Worm (Caenorhabditis elegans): Measurements from ENCODE around the gene ZK1240.8.

Gene ZK1240.8

DNA sequence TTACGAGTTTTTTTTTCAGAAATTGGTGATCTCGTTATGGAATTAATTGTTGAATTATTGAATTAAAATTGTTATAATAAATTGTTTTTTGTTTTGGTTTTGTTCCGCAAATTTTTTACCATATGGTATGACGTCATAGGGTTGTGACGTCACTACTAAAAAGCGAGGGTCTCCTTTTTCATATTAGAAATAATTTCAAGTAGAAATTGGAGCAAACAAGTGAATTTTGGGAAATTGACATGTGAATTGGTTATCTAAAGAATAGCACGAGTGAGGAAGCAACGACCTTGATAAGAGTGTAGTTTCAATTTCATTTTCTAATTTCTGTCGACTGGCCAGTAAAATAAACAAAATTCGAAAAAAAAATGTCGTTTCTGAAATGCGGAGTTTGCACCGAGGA is 6.7 kb upstream of the ZK1240.8 start, which contains the start of gene F43C11.7:
Gene F43C11.7 (plus strand): TSS at position 326 of the 400 bp plus-strand sequence.
- TF ChIP-seq ztf-1 (GFP tag; conservative IDR thresholded peaks at IDR 0.05): no peak
- no peak for TF ChIP-seq ztf-11 (tag; optimal IDR thresholded peaks at IDR 0.05)
- TF ChIP-seq gmeb-1 (tag; optimal IDR thresholded peaks at IDR 0.05): peak; percentile 26
- no peak for TF ChIP-seq C34F6.9 (tag; optimal IDR thresholded peaks at IDR 0.05)
- no peak for TF ChIP-seq sem-4 (tag; optimal IDR thresholded peaks at IDR 0.05)
- TF ChIP-seq unc-55 (GFP tag; optimal IDR thresholded peaks at IDR 0.05): no peak
- TF ChIP-seq unc-62 (GFP tag; optimal IDR thresholded peaks at IDR 0.05): no peak
- TF ChIP-seq R02D3.7 (tag; optimal IDR thresholded peaks at IDR 0.05): no peak
- peak; percentile 60 for TF ChIP-seq fos-1 (tag; optimal IDR thresholded peaks at IDR 0.05)
- TF ChIP-seq peb-1 (tag; optimal IDR thresholded peaks at IDR 0.05): no peak

DNA sequence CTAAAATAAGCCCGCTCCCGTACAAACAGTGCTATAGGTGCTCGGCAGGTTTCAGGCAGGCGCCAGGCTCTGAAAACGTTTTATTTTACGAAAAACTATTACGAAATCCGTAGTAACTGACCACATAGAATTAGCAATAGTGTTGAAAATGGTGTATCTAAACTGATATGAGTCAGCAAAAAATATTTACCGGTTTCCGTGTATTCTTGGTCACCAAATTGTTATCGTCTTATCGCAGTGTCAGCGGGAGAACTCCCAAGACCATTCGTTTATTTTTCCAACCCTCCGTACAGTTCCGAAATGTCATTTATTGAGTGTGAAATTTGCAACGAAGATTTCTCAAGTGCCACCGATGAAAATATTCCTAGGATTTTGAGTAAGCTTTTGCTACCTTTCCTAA is 3.4 kb upstream of the ZK1240.8 start, which contains the start of gene F43C11.8:
Gene F43C11.8 (plus strand): TSS at position 301 of the 400 bp plus-strand sequence.
- TF ChIP-seq nhr-6 (tag; optimal IDR thresholded peaks at IDR 0.05): no peak
- no peak for TF ChIP-seq skn-1 (tag; optimal IDR thresholded peaks at IDR 0.05)
- no peak for TF ChIP-seq lin-39 (tag; optimal IDR thresholded peaks at IDR 0.05)
- TF ChIP-seq fos-1 (tag; optimal IDR thresholded peaks at IDR 0.05): peak; percentile 1

DNA sequence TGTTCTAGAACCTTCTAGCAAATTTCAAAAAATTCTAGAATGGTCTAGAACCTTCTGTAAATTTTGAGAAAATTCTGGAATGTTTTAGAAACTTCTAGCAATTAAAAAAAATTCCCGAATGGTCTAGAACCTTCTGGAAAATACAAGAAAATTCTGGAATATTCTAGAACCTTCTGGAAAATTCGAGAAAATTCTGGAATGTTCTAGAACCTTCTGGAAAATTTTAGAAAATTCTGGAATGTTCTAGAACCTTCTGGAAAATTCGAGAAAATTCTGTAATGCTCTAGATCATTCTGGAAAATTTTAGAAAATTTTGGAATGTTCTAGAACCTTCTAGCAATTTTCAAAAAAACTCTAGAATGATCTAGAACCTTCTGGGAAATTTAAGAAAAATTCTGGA is 1.6 kb upstream of the ZK1240.8 start:
- TF ChIP-seq aly-2 (tag; optimal IDR thresholded peaks at IDR 0.05) (no peak), ZK546.5 (tag; optimal IDR thresholded peaks at IDR 0.05) (no peak), peb-1 (tag; optimal IDR thresholded peaks at IDR 0.05) (no peak), Y55F3AM.14 (GFP tag; optimal IDR thresholded peaks at IDR 0.05) (no peak), unc-62 (GFP tag; optimal IDR thresholded peaks at IDR 0.05) (no peak), ztf-4 (tag; optimal IDR thresholded peaks at IDR 0.05) (no peak), lin-39 (tag; optimal IDR thresholded peaks at IDR 0.05) (no peak)

DNA sequence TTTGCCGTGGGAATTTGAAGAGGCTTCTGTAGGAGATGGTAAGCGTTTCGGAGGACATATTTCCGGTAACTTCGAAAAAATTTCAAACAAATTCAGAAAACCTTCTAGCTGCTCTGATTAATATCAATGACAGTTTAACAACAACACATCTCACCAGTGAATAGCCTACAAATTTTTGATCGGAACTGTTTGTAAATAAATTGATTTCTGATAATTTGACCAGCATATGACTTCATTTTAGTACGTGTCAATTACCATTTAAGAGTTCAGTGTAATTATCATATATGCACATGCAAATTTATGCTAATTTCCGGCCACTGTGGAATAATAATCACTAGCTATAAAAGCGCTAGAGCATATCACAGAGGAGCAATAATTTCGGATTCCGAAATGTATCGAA is 3.9 kb downstream of the ZK1240.8 start, which contains the start of gene ZK1240.11:
Gene ZK1240.11 (plus strand): TSS at position 301 of the 400 bp plus-strand sequence.
- TF ChIP-seq nhr-77 (tag; optimal IDR thresholded peaks at IDR 0.05) (no peak), snpc-4 (tag; optimal IDR thresholded peaks at IDR 0.05) (no peak), nhr-12 (tag; optimal IDR thresholded peaks at IDR 0.05) (no peak), gmeb-1 (tag; optimal IDR thresholded peaks at IDR 0.05) (no peak), nhr-25 (tag; optimal IDR thresholded peaks at IDR 0.05) (no peak), F13H6.1 (tag; optimal IDR thresholded peaks at IDR 0.05) (no peak), sem-4 (tag; optimal IDR thresholded peaks at IDR 0.05) (no peak), Y55F3AM.14 (GFP tag; optimal IDR thresholded peaks at IDR 0.05) (no peak), elt-1 (tag; optimal IDR thresholded peaks at IDR 0.05) (no peak), elt-3 (tag; optimal IDR thresholded peaks at IDR 0.05) (no peak), lsy-2 (tag; optimal IDR thresholded peaks at IDR 0.05) (no peak), zag-1 (tag; optimal IDR thresholded peaks at IDR 0.05) (no peak), R02D3.7 (tag; optimal IDR thresholded peaks at IDR 0.05) (no peak), mab-5 (tag; optimal IDR thresholded peaks at IDR 0.05) (no peak), lin-39 (tag; optimal IDR thresholded peaks at IDR 0.05) (no peak), nhr-6 (tag; optimal IDR thresholded peaks at IDR 0.05) (no peak), aly-2 (tag; optimal IDR thresholded peaks at IDR 0.05) (no peak), sma-9 (GFP tag; optimal IDR thresholded peaks at IDR 0.05) (no peak), sma-9 (tag; optimal IDR thresholded peaks at IDR 0.05) (no peak)

DNA sequence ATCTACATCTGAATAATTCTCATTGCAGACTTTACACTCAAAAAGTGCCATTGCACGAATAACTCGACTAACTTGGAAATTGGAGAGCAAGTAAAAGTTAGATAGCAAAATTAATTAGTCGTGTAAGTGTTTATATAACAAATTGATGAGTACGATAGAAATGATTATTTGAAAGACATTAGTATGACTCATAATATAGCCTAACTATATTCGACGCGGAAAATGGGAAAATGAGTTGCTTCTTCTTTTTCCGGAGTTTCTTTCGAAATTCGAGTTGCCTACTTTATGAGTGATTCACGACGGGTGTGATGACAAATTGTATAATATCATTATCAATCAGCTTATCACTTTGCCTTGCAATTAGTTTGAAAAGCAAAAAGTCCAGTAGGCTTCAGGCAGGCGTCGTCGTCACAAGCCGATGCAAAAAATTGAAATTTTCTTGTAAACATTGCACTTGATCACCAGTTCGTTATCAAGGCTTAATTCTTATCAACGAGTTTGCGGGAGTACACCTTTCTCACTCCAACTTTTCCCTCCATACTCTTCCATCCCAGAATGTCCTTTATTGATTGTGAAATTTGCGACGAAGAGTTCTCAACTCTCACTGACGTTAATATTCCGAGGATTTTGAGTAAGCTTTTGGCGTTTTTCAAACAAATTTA is 5.9 kb downstream of the ZK1240.8 start, which contains the start of the genes ZK1240.6 and ZK1240.2:
Gene ZK1240.6 (minus strand): TSS at position 51 of the 662 bp plus-strand sequence.
Gene ZK1240.2 (plus strand): TSS at position 520 of the 662 bp plus-strand sequence.
- TF ChIP-seq sma-9 (GFP tag; optimal IDR thresholded peaks at IDR 0.05) (peak; percentile 21), sma-9 (tag; optimal IDR thresholded peaks at IDR 0.05) (no peak), ztf-11 (tag; optimal IDR thresholded peaks at IDR 0.05) (no peak), fos-1 (tag; optimal IDR thresholded peaks at IDR 0.05) (peak; percentile 76)

DNA sequence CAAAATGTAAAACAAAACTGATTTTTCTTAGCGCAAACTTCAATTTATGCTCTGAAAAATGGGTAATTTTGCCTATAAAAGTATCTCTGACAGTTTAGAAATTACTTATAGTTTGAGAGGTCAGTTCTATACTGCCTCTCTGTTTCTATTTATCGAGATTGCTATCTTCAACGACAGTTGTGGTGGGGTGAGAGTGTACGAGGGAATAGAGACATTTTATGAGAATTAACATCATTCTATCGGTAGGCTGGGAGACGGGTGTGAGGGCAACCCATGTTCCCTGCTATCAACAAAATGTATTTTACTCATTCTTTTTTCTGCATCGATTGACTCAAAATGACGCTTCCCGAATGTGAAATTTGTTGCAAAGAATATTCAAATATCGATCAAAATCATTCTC is 8.8 kb downstream of the ZK1240.8 start, which contains the start of gene ZK1240.3:
Gene ZK1240.3 (plus strand): TSS at position 238 of the 400 bp plus-strand sequence.
- TF ChIP-seq fos-1 (tag; optimal IDR thresholded peaks at IDR 0.05) (peak; percentile 87), gmeb-1 (tag; optimal IDR thresholded peaks at IDR 0.05) (no peak), skn-1 (tag; optimal IDR thresholded peaks at IDR 0.05) (no peak), C34F6.9 (tag; optimal IDR thresholded peaks at IDR 0.05) (no peak)

Measured in whole organism, L2 larva.